Fruit fly (Drosophila melanogaster) whole organism, prepupa: ENCODE results near the gene CG7966.

Experiments
- CG16779 ChIP-seq: fragments of 200-800 bp; sonication (Bioruptor generic); optimal IDR thresholded peaks from 3 replicates; lab custom pipeline; 2017; ENCODE audit warnings: missing biosample characterization, mild to moderate bottlenecking, missing genetic modification characterization
- CG6808 ChIP-seq: fragments of 200-800 bp; sonication (Bioruptor generic); optimal IDR thresholded peaks from 3 replicates; lab custom pipeline; 2017; ENCODE audit warnings: missing biosample characterization, missing genetic modification characterization, mild to moderate bottlenecking, moderate library complexity, missing genetic modification reagents
- Gug ChIP-seq: fragments of 200-800 bp; sonication (Bioruptor generic); IDR thresholded peaks from 2 replicates; pipeline ENCODE4 v1.3.6; 2022; ENCODE audit warnings: missing biosample characterization, missing genetic modification characterization
- OdsH ChIP-seq: fragments of 200-800 bp; sonication (Bioruptor generic); optimal IDR thresholded peaks from 3 replicates; lab custom pipeline; 2016; ENCODE audit warnings: missing biosample characterization, missing genetic modification characterization
- net ChIP-seq: fragments of 200-800 bp; sonication (Bioruptor generic); optimal IDR thresholded peaks from 3 replicates; lab custom pipeline; 2016; ENCODE audit warnings: missing biosample characterization, missing genetic modification characterization

dm6 chr3R:13051298-13051723, at the start of gene CG7966:
- TF ChIP-seq OdsH (no peak), CG16779 (tag; lab: Kevin White, UChicago) (no peak), net (GFP tag; lab: Kevin White, UChicago) (peak; percentile 31), CG6808 (GFP tag; lab: Kevin White, UChicago) (no peak), Gug (GFP tag; lab: Robert Waterston, UW) (no peak)
